Fruit fly (Drosophila melanogaster): Measurements from ENCODE around the gene CG42853.

CG42853 gene

DNA sequence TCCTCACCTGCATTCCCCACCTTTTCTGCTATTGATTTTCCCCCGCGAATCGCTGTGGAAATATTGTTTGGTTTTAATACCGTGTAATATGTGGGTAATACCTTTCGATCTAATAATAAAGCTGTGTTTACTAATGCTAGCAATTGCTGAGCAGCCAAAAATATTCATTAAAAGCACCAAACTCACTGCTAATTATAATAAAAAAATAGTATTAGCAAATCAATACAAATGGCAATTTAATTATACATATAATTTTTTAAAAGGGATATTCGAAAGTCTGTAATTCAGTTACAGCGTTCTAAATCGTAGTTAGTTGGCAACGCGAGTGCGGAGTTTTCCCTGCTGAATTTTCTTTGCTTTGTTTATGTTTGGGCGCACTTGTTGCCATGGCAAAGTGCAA lies 27.9 kb downstream of the CG42853 start:
- TF ChIP-seq Clk (GFP tag; optimal IDR thresholded peaks at IDR 0.05) (no peak), CG7101 (tag; optimal IDR thresholded peaks at IDR 0.05) (no peak)

DNA sequence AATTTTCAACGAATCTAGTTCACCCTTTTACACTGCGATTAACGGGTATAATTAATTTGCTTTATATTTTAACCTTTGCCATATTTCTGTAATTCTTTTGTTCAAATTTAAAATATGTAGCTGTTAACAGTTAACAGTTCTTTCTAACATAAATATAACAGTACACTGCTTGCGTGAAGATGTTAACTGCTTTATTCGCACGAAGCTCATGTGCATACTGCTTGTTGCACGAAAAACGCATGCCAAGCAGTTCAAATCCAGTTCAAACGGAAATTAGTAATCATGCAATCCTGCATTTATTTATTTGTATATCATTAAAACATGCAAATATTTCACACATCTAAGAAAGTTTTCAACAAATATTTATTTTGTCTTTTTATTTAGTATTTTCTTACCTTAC lies 33.8 kb downstream of the CG42853 start:
- TF ChIP-seq ovo (GFP tag; optimal IDR thresholded peaks at IDR 0.05): peak; percentile 21
- no peak for TF ChIP-seq cnc (optimal IDR thresholded peaks at IDR 0.05)
- TF ChIP-seq kay (GFP tag; ENCODE audit: borderline replicate concordance): no peak
- peak; percentile 21 for TF ChIP-seq toe (GFP tag; optimal IDR thresholded peaks at IDR 0.05)
- peak; percentile 16 for TF ChIP-seq CG14711 (tag; optimal IDR thresholded peaks at IDR 0.05)

DNA sequence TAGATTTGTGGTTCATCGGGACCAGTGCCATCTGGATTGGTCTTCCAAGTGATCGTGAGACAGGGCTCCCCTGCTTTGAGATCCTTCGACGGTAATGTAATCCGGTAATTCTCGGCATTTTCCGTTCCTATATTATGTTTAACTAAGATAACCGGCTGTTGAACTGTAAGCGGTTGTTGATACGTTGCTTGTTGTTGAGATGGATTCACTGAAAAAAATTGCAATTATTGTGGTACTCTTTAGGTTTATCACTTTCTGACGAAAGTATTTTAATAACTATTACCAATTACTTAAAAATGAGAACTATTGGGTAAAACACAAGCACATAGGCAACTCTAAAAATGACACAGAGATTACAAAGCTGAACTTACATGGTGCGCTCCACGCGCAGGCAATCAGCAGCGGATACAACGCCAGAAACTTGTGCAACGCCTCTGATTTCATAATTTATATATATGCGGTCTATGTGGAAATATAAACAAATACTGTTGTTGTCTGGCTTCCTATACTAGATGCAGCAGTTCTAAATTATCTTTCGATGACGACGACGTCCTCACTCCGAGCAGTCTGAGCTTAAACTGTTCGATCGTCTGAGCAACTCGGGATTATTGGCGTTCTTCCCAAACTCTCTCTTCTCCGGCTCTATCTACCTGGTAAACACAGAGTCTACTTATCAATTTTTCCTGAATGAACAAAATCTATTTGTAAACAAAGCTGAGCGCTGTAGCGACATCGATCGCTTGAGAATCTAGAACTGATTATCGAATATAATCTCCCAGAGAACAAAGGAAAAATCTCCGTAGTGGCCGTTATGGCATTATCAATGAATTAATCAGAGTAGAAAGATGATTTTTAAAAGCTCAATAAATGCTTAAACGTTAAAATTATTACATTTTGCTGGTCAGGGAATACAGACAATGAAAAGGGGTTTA lies 34.8 kb downstream of the CG42853 start, which contains the start of gene CG34253:
Gene CG34253, minus strand, starts transcription at position 567 of the 932 bp plus-strand sequence.
- TF ChIP-seq CG33017 (tag; optimal IDR thresholded peaks at IDR 0.05): no peak
- TF ChIP-seq bab1 (GFP tag; optimal IDR thresholded peaks at IDR 0.05): no peak
- no peak for TF ChIP-seq CG5204 (GFP tag; optimal IDR thresholded peaks at IDR 0.05)
- TF ChIP-seq Mnt (GFP tag; optimal IDR thresholded peaks at IDR 0.05): peak; percentile 2
- peak; percentile 95 for TF ChIP-seq cic (GFP tag; optimal IDR thresholded peaks at IDR 0.05)
- no peak for TF ChIP-seq tj (GFP tag; optimal IDR thresholded peaks at IDR 0.05)
- TF ChIP-seq CG1620 (GFP tag; optimal IDR thresholded peaks at IDR 0.05): no peak
- no peak for TF ChIP-seq pad (GFP tag; optimal IDR thresholded peaks at IDR 0.05)
- no peak for TF ChIP-seq Hr96 (GFP tag; optimal IDR thresholded peaks at IDR 0.05)
- peak; percentile 19 for TF ChIP-seq CG14711 (tag; optimal IDR thresholded peaks at IDR 0.05)
- TF ChIP-seq cnc (optimal IDR thresholded peaks at IDR 0.05): no peak
- no peak for TF ChIP-seq CG7045 (GFP tag; optimal IDR thresholded peaks at IDR 0.05)
- no peak for TF ChIP-seq CG7101 (tag; optimal IDR thresholded peaks at IDR 0.05)
- TF ChIP-seq Clk (GFP tag; optimal IDR thresholded peaks at IDR 0.05): no peak
- no peak for TF ChIP-seq kay (GFP tag; ENCODE audit: borderline replicate concordance)
- TF ChIP-seq CG12768 (GFP tag; optimal IDR thresholded peaks at IDR 0.05): no peak
- no peak for TF ChIP-seq ovo (GFP tag; optimal IDR thresholded peaks at IDR 0.05)

DNA sequence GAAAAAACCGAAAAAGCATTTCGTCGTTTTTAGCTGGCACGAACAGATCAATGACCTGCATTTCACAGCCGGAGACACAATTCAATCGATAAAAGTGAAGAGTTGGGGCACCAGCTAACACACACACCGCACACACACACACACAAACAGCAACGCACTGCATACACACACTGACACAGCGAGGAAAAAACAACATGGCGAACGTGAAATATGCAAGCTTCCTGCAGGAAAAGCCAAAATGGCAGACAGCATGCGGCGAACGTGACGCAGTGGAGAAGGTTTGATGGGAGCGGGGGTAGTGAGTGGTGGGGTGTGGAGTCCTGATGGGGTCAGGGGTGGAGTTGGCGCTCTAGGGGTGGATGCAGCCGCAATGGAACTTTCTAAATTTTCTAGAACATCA lies 37.8 kb downstream of the CG42853 start:
- TF ChIP-seq toe (GFP tag; optimal IDR thresholded peaks at IDR 0.05): no peak
- no peak for TF ChIP-seq Mnt (GFP tag; optimal IDR thresholded peaks at IDR 0.05)
- no peak for TF ChIP-seq pad (GFP tag; optimal IDR thresholded peaks at IDR 0.05)
- TF ChIP-seq CG5204 (GFP tag; optimal IDR thresholded peaks at IDR 0.05): no peak
- TF ChIP-seq kay (GFP tag; ENCODE audit: borderline replicate concordance): no peak
- TF ChIP-seq ovo (GFP tag; optimal IDR thresholded peaks at IDR 0.05): no peak
- no peak for TF ChIP-seq cnc (optimal IDR thresholded peaks at IDR 0.05)
- TF ChIP-seq CG14711 (tag; optimal IDR thresholded peaks at IDR 0.05): no peak
- no peak for TF ChIP-seq tj (GFP tag; optimal IDR thresholded peaks at IDR 0.05)
- TF ChIP-seq CG12768 (GFP tag; optimal IDR thresholded peaks at IDR 0.05): no peak
- no peak for TF ChIP-seq CG33017 (tag; optimal IDR thresholded peaks at IDR 0.05)
- no peak for TF ChIP-seq CG7101 (tag; optimal IDR thresholded peaks at IDR 0.05)
- no peak for TF ChIP-seq Hr96 (GFP tag; optimal IDR thresholded peaks at IDR 0.05)
- TF ChIP-seq CG1620 (GFP tag; optimal IDR thresholded peaks at IDR 0.05): no peak
- TF ChIP-seq bab1 (GFP tag; optimal IDR thresholded peaks at IDR 0.05): no peak

DNA sequence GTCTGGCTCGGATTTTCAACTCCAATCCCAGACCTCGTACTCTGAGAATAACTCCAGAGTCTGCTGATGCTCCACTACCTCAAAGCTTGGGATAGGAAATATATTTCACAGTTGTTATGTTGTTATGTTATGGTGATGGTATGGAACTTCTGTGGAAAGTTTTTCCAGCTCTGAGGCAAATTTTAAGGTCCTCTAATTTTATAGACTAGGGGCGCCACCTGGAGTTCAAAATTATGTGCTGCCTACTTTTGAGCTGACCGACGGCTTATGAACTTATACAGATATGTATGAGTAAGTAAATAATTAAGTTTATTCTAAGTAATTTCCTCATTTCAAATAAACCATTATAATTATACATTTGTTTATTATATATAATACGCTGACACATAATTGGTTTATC lies 38.4 kb downstream of the CG42853 start:
- TF ChIP-seq CG1620 (GFP tag; optimal IDR thresholded peaks at IDR 0.05): no peak
- no peak for TF ChIP-seq toe (GFP tag; optimal IDR thresholded peaks at IDR 0.05)
- TF ChIP-seq cic (GFP tag; optimal IDR thresholded peaks at IDR 0.05): no peak
- TF ChIP-seq CG14711 (tag; optimal IDR thresholded peaks at IDR 0.05): no peak
- TF ChIP-seq CG5204 (GFP tag; optimal IDR thresholded peaks at IDR 0.05): no peak
- no peak for TF ChIP-seq Hr96 (GFP tag; optimal IDR thresholded peaks at IDR 0.05)
- TF ChIP-seq CG12768 (GFP tag; optimal IDR thresholded peaks at IDR 0.05): no peak

DNA sequence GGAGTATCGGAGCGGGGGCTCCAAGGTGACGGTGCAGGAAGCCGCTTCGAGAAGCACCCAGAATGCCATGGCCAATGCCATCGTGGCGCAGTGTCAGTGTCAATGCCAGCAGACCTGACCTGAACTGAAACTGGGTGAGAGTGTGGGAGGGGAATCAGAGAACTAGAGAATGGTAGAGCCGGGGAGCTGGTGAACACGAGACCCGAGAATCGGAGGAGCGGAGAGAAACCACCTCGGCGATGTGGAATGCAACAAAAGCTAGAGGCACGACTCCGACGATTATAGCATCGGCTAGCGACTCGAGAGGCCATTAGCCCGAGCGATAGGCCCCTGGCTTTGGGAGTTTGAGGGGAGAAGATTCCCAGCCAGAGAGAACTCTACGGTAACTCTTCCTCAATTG lies 39.8 kb downstream of the CG42853 start:
- TF ChIP-seq CG7045 (GFP tag; optimal IDR thresholded peaks at IDR 0.05): no peak
- no peak for TF ChIP-seq cic (GFP tag; optimal IDR thresholded peaks at IDR 0.05)
- TF ChIP-seq tj (GFP tag; optimal IDR thresholded peaks at IDR 0.05): no peak
- TF ChIP-seq kay (GFP tag; ENCODE audit: borderline replicate concordance): no peak
- no peak for TF ChIP-seq bab1 (GFP tag; optimal IDR thresholded peaks at IDR 0.05)
- no peak for TF ChIP-seq CG12768 (GFP tag; optimal IDR thresholded peaks at IDR 0.05)
- no peak for TF ChIP-seq CG14711 (tag; optimal IDR thresholded peaks at IDR 0.05)
- no peak for TF ChIP-seq ovo (GFP tag; optimal IDR thresholded peaks at IDR 0.05)
- no peak for TF ChIP-seq Hr96 (GFP tag; optimal IDR thresholded peaks at IDR 0.05)
- no peak for TF ChIP-seq Crg-1 (GFP tag; optimal IDR thresholded peaks at IDR 0.05)
- TF ChIP-seq pad (GFP tag; optimal IDR thresholded peaks at IDR 0.05): no peak
- no peak for TF ChIP-seq Clk (GFP tag; optimal IDR thresholded peaks at IDR 0.05)
- no peak for TF ChIP-seq CG33017 (tag; optimal IDR thresholded peaks at IDR 0.05)
- no peak for TF ChIP-seq CG5204 (GFP tag; optimal IDR thresholded peaks at IDR 0.05)
- TF ChIP-seq Mnt (GFP tag; optimal IDR thresholded peaks at IDR 0.05): no peak
- no peak for TF ChIP-seq CG11617 (GFP tag; optimal IDR thresholded peaks at IDR 0.05)
- no peak for TF ChIP-seq cnc (optimal IDR thresholded peaks at IDR 0.05)
- no peak for TF ChIP-seq toe (GFP tag; optimal IDR thresholded peaks at IDR 0.05)
- no peak for TF ChIP-seq CG1620 (GFP tag; optimal IDR thresholded peaks at IDR 0.05)
- no peak for TF ChIP-seq CG7101 (tag; optimal IDR thresholded peaks at IDR 0.05)
